Worm (Caenorhabditis elegans): ENCODE data around the gene C43G2.3.
A peak's percentile ranks its signal among the peaks of the same experiment; 100 is the strongest.

Gene C43G2.3

DNA sequence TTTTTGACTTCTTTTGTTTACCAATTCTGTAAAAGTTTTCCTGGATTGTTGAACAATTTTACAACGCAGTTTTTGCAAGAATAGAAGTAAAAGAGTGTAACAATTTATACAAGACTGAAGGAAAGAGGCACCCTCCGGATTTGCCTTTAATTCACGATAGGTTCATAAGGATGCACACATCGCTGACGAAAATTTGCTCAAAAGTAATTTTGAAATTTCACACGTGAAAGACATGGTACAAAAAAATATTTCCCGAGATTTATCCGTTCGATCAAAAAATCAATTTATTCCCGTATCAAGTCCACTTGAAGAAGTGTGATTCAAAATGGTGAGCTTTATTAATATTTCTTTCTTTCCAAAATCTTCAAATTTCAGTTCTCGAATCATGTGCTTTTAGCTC, at the start of gene C43G2.3:
TSS of gene C43G2.3 (plus strand) at position 301 of the 400 bp plus-strand sequence.
- TF ChIP-seq zag-1 (tag; optimal IDR thresholded peaks at IDR 0.05) (no peak), mdl-1 (tag; optimal IDR thresholded peaks at IDR 0.05) (no peak), fkh-10 (GFP tag; optimal IDR thresholded peaks at IDR 0.05) (no peak)

DNA sequence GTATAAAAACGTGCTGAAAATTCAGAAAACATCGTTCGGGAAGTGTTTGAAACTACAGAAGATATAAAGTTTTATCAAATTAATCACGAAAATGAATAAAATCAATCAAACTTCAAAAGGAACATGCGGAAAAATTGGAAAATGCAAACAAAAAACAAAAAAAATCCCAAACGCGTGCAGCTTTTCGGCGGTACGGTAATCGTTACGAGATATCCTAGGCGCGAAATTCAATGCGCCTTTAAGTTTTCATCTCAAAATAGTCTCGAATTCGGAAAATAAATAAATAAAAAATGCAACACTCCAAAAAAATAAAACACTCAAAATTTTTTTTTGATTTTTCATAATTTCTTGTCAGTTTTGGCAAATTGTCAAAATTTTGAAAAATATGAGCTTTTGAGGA, 48.2 kb upstream of the C43G2.3 start:
- TF ChIP-seq ceh-16 (tag; optimal IDR thresholded peaks at IDR 0.05) (no peak), pha-4 (tag; optimal IDR thresholded peaks at IDR 0.05) (no peak), ama-1 (optimal IDR thresholded peaks at IDR 0.05) (no peak), elt-1 (tag; optimal IDR thresholded peaks at IDR 0.05) (no peak), skn-1 (tag; optimal IDR thresholded peaks at IDR 0.05) (no peak), snpc-4 (tag; optimal IDR thresholded peaks at IDR 0.05) (no peak), fkh-2 (tag; optimal IDR thresholded peaks at IDR 0.05) (no peak), mdl-1 (tag; optimal IDR thresholded peaks at IDR 0.05) (no peak), mml-1 (tag; optimal IDR thresholded peaks at IDR 0.05) (no peak), pqm-1 (tag; optimal IDR thresholded peaks at IDR 0.05) (no peak), fos-1 (tag; optimal IDR thresholded peaks at IDR 0.05) (no peak)

DNA sequence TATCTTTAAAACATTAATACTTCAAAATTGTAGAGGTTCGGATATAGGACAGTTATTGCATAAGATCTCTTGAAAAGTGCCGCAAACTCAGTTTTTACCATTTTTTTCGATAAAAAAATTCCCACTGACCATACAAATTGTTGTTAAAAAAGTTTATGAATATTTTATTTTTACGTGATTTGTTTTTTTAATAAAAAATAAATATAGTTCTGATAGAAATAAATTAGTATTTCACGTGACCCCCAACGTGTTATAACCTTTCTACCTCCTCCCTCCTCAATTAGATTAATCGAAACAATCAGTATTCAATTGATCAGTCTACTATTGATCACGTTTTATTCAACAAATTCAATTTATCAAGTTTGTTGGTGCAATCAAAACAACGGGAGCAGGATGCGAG, 46.6 kb upstream of the C43G2.3 start, which contains the start of gene C01G5.4:
TSS of gene C01G5.4 (plus strand) at position 301 of the 400 bp plus-strand sequence.
- TF ChIP-seq R02D3.7 (tag; optimal IDR thresholded peaks at IDR 0.05), result no peak
- no peak for TF ChIP-seq nhr-67 (tag; optimal IDR thresholded peaks at IDR 0.05)
- no peak for TF ChIP-seq nhr-77 (tag; optimal IDR thresholded peaks at IDR 0.05)
- TF ChIP-seq ama-1 (optimal IDR thresholded peaks at IDR 0.05), result no peak
- TF ChIP-seq nhr-12 (tag; optimal IDR thresholded peaks at IDR 0.05), result no peak
- no peak for TF ChIP-seq unc-62 (GFP tag; optimal IDR thresholded peaks at IDR 0.05)
- no peak for TF ChIP-seq nhr-43 (tag; optimal IDR thresholded peaks at IDR 0.05; ENCODE audit: poor library complexity, severe bottlenecking)
- no peak for TF ChIP-seq sea-2 (GFP tag; optimal IDR thresholded peaks at IDR 0.05)
- no peak for TF ChIP-seq egl-5 (tag; optimal IDR thresholded peaks at IDR 0.05)
- no peak for TF ChIP-seq aly-2 (tag; optimal IDR thresholded peaks at IDR 0.05)
- TF ChIP-seq ztf-4 (tag; optimal IDR thresholded peaks at IDR 0.05), result no peak
- no peak for TF ChIP-seq mml-1 (tag; optimal IDR thresholded peaks at IDR 0.05)
- TF ChIP-seq pha-4 (tag; optimal IDR thresholded peaks at IDR 0.05), result no peak
- no peak for TF ChIP-seq fkh-10 (GFP tag; optimal IDR thresholded peaks at IDR 0.05)
- no peak for TF ChIP-seq nhr-23 (tag; optimal IDR thresholded peaks at IDR 0.05)
- TF ChIP-seq snpc-4 (tag; optimal IDR thresholded peaks at IDR 0.05), result no peak
- no peak for TF ChIP-seq eor-1 (tag; optimal IDR thresholded peaks at IDR 0.05)
- no peak for TF ChIP-seq fos-1 (tag; optimal IDR thresholded peaks at IDR 0.05)
- TF ChIP-seq nhr-28 (tag; optimal IDR thresholded peaks at IDR 0.05), result no peak

DNA sequence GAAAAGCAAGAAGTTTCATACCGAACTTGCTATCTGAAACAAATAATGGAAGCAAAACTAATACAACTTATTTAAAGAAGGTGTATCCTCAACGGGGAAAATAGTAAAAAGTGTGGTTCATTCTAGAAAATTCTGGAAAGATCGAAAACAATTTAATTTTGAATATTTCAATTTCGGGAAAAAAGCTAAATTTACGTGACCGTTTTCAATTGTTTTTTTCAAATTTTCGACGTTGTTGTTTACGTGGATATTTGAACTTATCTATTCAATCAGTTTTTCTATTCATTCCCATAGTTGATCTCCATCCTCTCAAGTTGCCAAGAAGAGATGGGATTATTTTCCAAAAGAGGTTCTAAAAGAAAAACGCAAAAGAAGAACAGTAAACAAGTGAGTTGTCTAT, 42.1 kb upstream of the C43G2.3 start, which contains the start of gene C01G5.3:
TSS of gene C01G5.3 (plus strand) at position 301 of the 400 bp plus-strand sequence.
- TF ChIP-seq sea-2 (GFP tag; optimal IDR thresholded peaks at IDR 0.05) (no peak), lin-15B (tag; optimal IDR thresholded peaks at IDR 0.05) (no peak), fos-1 (tag; optimal IDR thresholded peaks at IDR 0.05) (no peak), snpc-4 (tag; optimal IDR thresholded peaks at IDR 0.05) (no peak), zag-1 (tag; optimal IDR thresholded peaks at IDR 0.05) (no peak), egl-27 (tag; optimal IDR thresholded peaks at IDR 0.05) (no peak), ceh-82 (tag; optimal IDR thresholded peaks at IDR 0.05) (no peak), nhr-67 (tag; optimal IDR thresholded peaks at IDR 0.05) (no peak), ceh-9 (tag; optimal IDR thresholded peaks at IDR 0.05) (no peak), daf-12 (tag; optimal IDR thresholded peaks at IDR 0.05) (no peak), pqm-1 (tag; optimal IDR thresholded peaks at IDR 0.05) (no peak), fkh-10 (GFP tag; optimal IDR thresholded peaks at IDR 0.05) (no peak)

DNA sequence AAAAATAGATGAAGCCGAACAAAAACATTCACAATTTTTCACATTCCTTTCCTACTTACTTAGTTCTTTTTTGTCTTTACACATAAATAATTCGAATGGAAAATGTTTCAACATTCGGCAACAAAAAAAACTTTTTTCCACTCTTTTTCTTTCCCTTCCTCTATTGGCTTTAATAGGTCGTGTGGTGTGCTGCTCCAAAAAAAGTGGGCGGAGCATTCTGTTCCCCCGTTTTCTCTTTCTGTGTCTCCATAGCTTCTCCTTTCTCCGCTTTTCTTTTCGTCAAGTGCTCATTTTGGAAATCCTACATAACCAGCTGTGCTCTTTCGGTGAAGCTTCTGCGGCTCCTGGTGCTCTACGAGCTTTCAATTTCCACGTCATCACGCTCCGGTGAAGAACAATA, 36.6 kb upstream of the C43G2.3 start, which contains the start of gene C01G5.25:
TSS of gene C01G5.25 (plus strand) at position 250 of the 400 bp plus-strand sequence.
- TF ChIP-seq sea-2 (GFP tag; optimal IDR thresholded peaks at IDR 0.05) (no peak), lin-39 (tag; optimal IDR thresholded peaks at IDR 0.05) (peak; percentile 51)

DNA sequence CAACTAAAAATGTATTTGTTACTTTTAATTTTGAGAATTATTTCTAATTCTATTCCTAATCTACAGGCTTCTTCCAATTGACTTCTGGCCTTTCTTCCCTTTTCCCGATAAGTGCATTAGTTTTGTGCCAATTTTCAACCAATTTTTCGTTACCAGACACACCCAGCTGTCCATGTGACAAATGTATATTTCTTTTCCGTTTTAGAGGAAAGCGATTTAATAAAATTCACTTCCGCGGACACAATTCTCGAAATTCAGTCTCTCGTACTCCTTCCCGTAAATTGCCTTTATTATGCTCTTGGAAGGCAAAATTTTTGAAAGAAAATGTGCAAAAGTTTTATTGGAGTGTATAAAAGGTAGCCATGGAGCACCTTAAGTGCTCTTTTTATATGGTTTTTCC, 35.1 kb upstream of the C43G2.3 start:
- TF ChIP-seq zag-1 (tag; optimal IDR thresholded peaks at IDR 0.05) (no peak), R02D3.7 (tag; optimal IDR thresholded peaks at IDR 0.05) (no peak), ztf-4 (tag; optimal IDR thresholded peaks at IDR 0.05) (no peak), elt-2 (tag; optimal IDR thresholded peaks at IDR 0.05) (no peak), fos-1 (tag; optimal IDR thresholded peaks at IDR 0.05) (no peak), lsy-12 (tag; optimal IDR thresholded peaks at IDR 0.05) (no peak), lin-15B (tag; optimal IDR thresholded peaks at IDR 0.05) (no peak), nhr-67 (tag; optimal IDR thresholded peaks at IDR 0.05) (no peak), nhr-23 (tag; optimal IDR thresholded peaks at IDR 0.05) (no peak), jun-1 (tag; optimal IDR thresholded peaks at IDR 0.05) (no peak), ceh-16 (tag; optimal IDR thresholded peaks at IDR 0.05) (no peak), hmg-11 (tag; optimal IDR thresholded peaks at IDR 0.05) (no peak), fkh-2 (tag; optimal IDR thresholded peaks at IDR 0.05) (no peak), pha-4 (tag; optimal IDR thresholded peaks at IDR 0.05) (no peak), snpc-4 (tag; optimal IDR thresholded peaks at IDR 0.05) (no peak), nhr-77 (tag; optimal IDR thresholded peaks at IDR 0.05) (no peak), nhr-28 (tag; optimal IDR thresholded peaks at IDR 0.05) (no peak), daf-12 (tag; optimal IDR thresholded peaks at IDR 0.05) (no peak)

Measured in whole organism, L3 larva.